Worm (Caenorhabditis elegans): Measurements from ENCODE around the gene msp-45.

The msp-45 gene

DNA sequence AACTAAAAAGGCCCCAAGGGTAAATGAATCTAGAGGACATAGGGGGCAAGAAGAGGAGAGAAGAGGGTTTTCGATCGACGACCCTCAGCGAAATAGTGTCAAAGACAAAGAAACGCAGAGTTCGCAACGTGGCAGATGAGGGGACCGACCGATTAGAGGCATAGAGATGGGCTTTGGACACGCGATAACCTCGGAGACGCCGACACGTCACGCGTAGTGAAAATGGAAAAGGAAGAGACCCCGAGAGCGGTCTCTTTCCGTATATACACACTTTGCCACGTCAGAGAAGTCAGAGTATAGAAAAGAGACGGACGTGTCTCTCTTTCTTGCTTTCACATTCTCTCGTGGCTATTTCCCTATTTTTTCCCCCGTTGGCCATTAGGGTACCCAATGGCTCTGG, 24.6 kb upstream of the msp-45 start (continued):
- TF ChIP-seq pqm-1 (tag; optimal IDR thresholded peaks at IDR 0.05) = no peak
- peak; percentile 52 for TF ChIP-seq rnt-1 (tag; optimal IDR thresholded peaks at IDR 0.05)
- no peak for TF ChIP-seq nhr-11 (tag; optimal IDR thresholded peaks at IDR 0.05)
- TF ChIP-seq nhr-47 (tag; optimal IDR thresholded peaks at IDR 0.05) = peak; percentile 81
- TF ChIP-seq dpl-1 (GFP tag; optimal IDR thresholded peaks at IDR 0.05) = peak in 2 of 3 experiments; percentile 27 to 45
- peak; percentile 4 for TF ChIP-seq lin-15B (tag; optimal IDR thresholded peaks at IDR 0.05)
- TF ChIP-seq mef-2 (tag; optimal IDR thresholded peaks at IDR 0.05) = no peak
- TF ChIP-seq efl-1 (optimal IDR thresholded peaks at IDR 0.05) = peak; percentile 57 to 75
- TF ChIP-seq efl-1 (GFP tag; optimal IDR thresholded peaks at IDR 0.05 in 1 of 2) = peak; percentile 27 to 93
- peak; percentile 79 for TF ChIP-seq tbx-2 (tag; optimal IDR thresholded peaks at IDR 0.05)
- peak; percentile 72 for TF ChIP-seq blmp-1 (tag; optimal IDR thresholded peaks at IDR 0.05)
- TF ChIP-seq efl-3 (GFP tag; optimal IDR thresholded peaks at IDR 0.05) = no peak
- no peak for TF ChIP-seq C34B4.2 (tag; optimal IDR thresholded peaks at IDR 0.05)
- no peak for TF ChIP-seq nhr-12 (tag; optimal IDR thresholded peaks at IDR 0.05)
- TF ChIP-seq xbp-1 (tag; optimal IDR thresholded peaks at IDR 0.05) = peak; percentile 90
- TF ChIP-seq nhr-237 (tag; optimal IDR thresholded peaks at IDR 0.05) = no peak
- no peak for TF ChIP-seq alr-1 (tag; optimal IDR thresholded peaks at IDR 0.05; ENCODE audit: borderline replicate concordance)
- TF ChIP-seq zag-1 (tag; optimal IDR thresholded peaks at IDR 0.05) = no peak
- TF ChIP-seq sox-4 (tag; optimal IDR thresholded peaks at IDR 0.05) = no peak
- TF ChIP-seq unc-86 (tag; optimal IDR thresholded peaks at IDR 0.05) = peak; percentile 57
- TF ChIP-seq lir-3 (tag; optimal IDR thresholded peaks at IDR 0.05; ENCODE audit: poor library complexity) = no peak
- TF ChIP-seq nhr-28 (tag; optimal IDR thresholded peaks at IDR 0.05) = no peak
- no peak for TF ChIP-seq hlh-4 (tag; optimal IDR thresholded peaks at IDR 0.05)
- no peak for TF ChIP-seq hlh-17 (GFP tag; optimal IDR thresholded peaks at IDR 0.05; ENCODE audit: borderline replicate concordance)
- TF ChIP-seq nhr-76 (tag; optimal IDR thresholded peaks at IDR 0.05) = no peak
- TF ChIP-seq ceh-8 (GFP tag; optimal IDR thresholded peaks at IDR 0.05) = no peak
- peak; percentile 41 for TF ChIP-seq irx-1 (tag; optimal IDR thresholded peaks at IDR 0.05)
- TF ChIP-seq jun-1 (tag; optimal IDR thresholded peaks at IDR 0.05) = peak; percentile 45
- TF ChIP-seq Y116A8C.19 (tag; optimal IDR thresholded peaks at IDR 0.05; ENCODE audit: borderline replicate concordance) = no peak
- peak; percentile 73 for TF ChIP-seq mep-1 (tag; optimal IDR thresholded peaks at IDR 0.05)
- TF ChIP-seq ztf-11 (tag; optimal IDR thresholded peaks at IDR 0.05) = no peak
- no peak for TF ChIP-seq egl-27 (tag; optimal IDR thresholded peaks at IDR 0.05)
- TF ChIP-seq fkh-10 (GFP tag; optimal IDR thresholded peaks at IDR 0.05) = peak; percentile 59
- peak; percentile 6 for TF ChIP-seq aly-2 (tag; optimal IDR thresholded peaks at IDR 0.05)
- no peak for TF ChIP-seq nhr-84 (tag; optimal IDR thresholded peaks at IDR 0.05)
- peak; percentile 83 for TF ChIP-seq nhr-85 (tag)
- no peak for TF ChIP-seq zip-4 (GFP tag; optimal IDR thresholded peaks at IDR 0.05)
- peak in 1 of 6 experiments; percentile 11 for TF ChIP-seq elt-3 (tag; optimal IDR thresholded peaks at IDR 0.05)
- TF ChIP-seq dsc-1 (tag; optimal IDR thresholded peaks at IDR 0.05) = peak; percentile 37
- TF ChIP-seq hpl-2 (GFP tag; optimal IDR thresholded peaks at IDR 0.05) = peak; percentile 13
- TF ChIP-seq snpc-4 (tag; optimal IDR thresholded peaks at IDR 0.05) = peak; percentile 18
- TF ChIP-seq ces-1 (GFP tag; optimal IDR thresholded peaks at IDR 0.05) = no peak
- TF ChIP-seq pax-3 (tag; optimal IDR thresholded peaks at IDR 0.05) = peak; percentile 11
- TF ChIP-seq mab-9 (GFP tag; IDR thresholded peaks at IDR 0.05) = no peak; the same call in 1 of the 2 replicates
- no peak for TF ChIP-seq fkh-4 (tag; optimal IDR thresholded peaks at IDR 0.05; ENCODE audit: borderline replicate concordance)
- no peak for TF ChIP-seq nhr-77 (tag; optimal IDR thresholded peaks at IDR 0.05)
- TF ChIP-seq ceh-63 (GFP tag; optimal IDR thresholded peaks at IDR 0.05) = no peak
- no peak for TF ChIP-seq sup-37 (GFP tag; optimal IDR thresholded peaks at IDR 0.05)
- TF ChIP-seq fos-1 (tag; optimal IDR thresholded peaks at IDR 0.05) = peak; percentile 43
- TF ChIP-seq nhr-20 (tag; optimal IDR thresholded peaks at IDR 0.05) = peak; percentile 84
- TF ChIP-seq unc-130 (tag; optimal IDR thresholded peaks at IDR 0.05) = peak; percentile 10
- TF ChIP-seq ztf-4 (tag; optimal IDR thresholded peaks at IDR 0.05) = peak; percentile 58
- peak; percentile 73 for TF ChIP-seq nhr-19 (GFP tag; conservative IDR thresholded peaks at IDR 0.05)
- no peak for TF ChIP-seq unc-62 (GFP tag; optimal IDR thresholded peaks at IDR 0.05)

Data from whole organism, L1 larva.